Fruit fly (Drosophila melanogaster) whole organism, embryonic: Measurements from ENCODE around the gene twf.
A peak's percentile ranks its signal among the peaks of the same experiment; 100 is the strongest.

Experiments used
- BtbVII ChIP-seq: fragments of 200-800 bp; sonication (Bioruptor generic); optimal IDR thresholded peaks from 3 replicates; lab custom pipeline; 2017; ENCODE audit warnings: missing biosample characterization, mild to moderate bottlenecking, missing genetic modification characterization
- CG11504 ChIP-seq: fragments of 200-800 bp; sonication (Bioruptor generic); optimal IDR thresholded peaks from 3 replicates; lab custom pipeline; 2019; ENCODE audit warnings: missing biosample characterization, mild to moderate bottlenecking, missing genetic modification characterization, moderate library complexity
- CG11723 ChIP-seq: fragments of 200-800 bp; sonication (Bioruptor generic); optimal IDR thresholded peaks from 2 replicates; lab custom pipeline; 2017; ENCODE audit warnings: missing biosample characterization, mild to moderate bottlenecking, missing genetic modification characterization
- CG12104 ChIP-seq: fragments of 200-800 bp; sonication (Bioruptor generic); optimal IDR thresholded peaks from 3 replicates; lab custom pipeline; 2016; ENCODE audit warnings: missing biosample characterization, missing genetic modification characterization
- CG12659 ChIP-seq: fragments of 200-800 bp; sonication (Bioruptor generic); optimal IDR thresholded peaks from 3 replicates; lab custom pipeline; 2017; ENCODE audit warnings: mild to moderate bottlenecking, missing biosample characterization, missing genetic modification reagents, missing genetic modification characterization
- CG1529 ChIP-seq: fragments of 200-800 bp; sonication (Bioruptor generic); optimal IDR thresholded peaks from 3 replicates; lab custom pipeline; 2018; ENCODE audit warnings: missing biosample characterization, missing genetic modification characterization
- CG15514 ChIP-seq: fragments of 200-800 bp; sonication (Bioruptor generic); optimal IDR thresholded peaks from 3 replicates; lab custom pipeline; 2017; ENCODE audit warnings: missing biosample characterization, missing genetic modification characterization, mild to moderate bottlenecking, moderate library complexity, missing genetic modification reagents
- CG15601 ChIP-seq: fragments of 200-800 bp; sonication (Bioruptor generic); optimal IDR thresholded peaks from 3 replicates; lab custom pipeline; 2019; ENCODE audit warnings: missing biosample characterization, mild to moderate bottlenecking, missing genetic modification characterization, moderate library complexity
- CG17328 ChIP-seq: fragments of 200-800 bp; sonication (Bioruptor generic); IDR thresholded peaks from 2 replicates; pipeline ENCODE4 v1.3.6; 2022; ENCODE audit warnings: missing biosample characterization, missing genetic modification characterization
- CG17361 ChIP-seq: fragments of 200-800 bp; sonication (Bioruptor generic); IDR thresholded peaks from 3 replicates; pipeline ENCODE4 v1.3.6; 2022; ENCODE audit warnings: missing biosample characterization, missing genetic modification characterization
- CG17829 ChIP-seq: fragments of 200-800 bp; optimal IDR thresholded peaks from 2 replicates; lab custom pipeline; 2019; ENCODE audit warnings: missing biosample characterization, mild to moderate bottlenecking, missing genetic modification characterization, moderate library complexity
- CG18764 ChIP-seq: fragments of 200-800 bp; sonication (Bioruptor generic); optimal IDR thresholded peaks from 3 replicates; lab custom pipeline; 2016; ENCODE audit warnings: missing biosample characterization, missing genetic modification characterization
- CG2120 ChIP-seq: fragments of 200-800 bp; sonication (Bioruptor generic); optimal IDR thresholded peaks from 3 replicates; lab custom pipeline; 2016; ENCODE audit warnings: missing biosample characterization, missing genetic modification characterization
- CG3065 ChIP-seq: fragments of 200-800 bp; sonication (Bioruptor generic); optimal IDR thresholded peaks from 2 replicates; lab custom pipeline; 2016; ENCODE audit warnings: missing biosample characterization, missing genetic modification characterization
- CG32532 ChIP-seq: fragments of 200-800 bp; sonication (Bioruptor generic); IDR thresholded peaks from 2 replicates; pipeline ENCODE4 v1.3.6; 2022; ENCODE audit warnings: missing biosample characterization, missing genetic modification characterization
- CG3281 ChIP-seq: fragments of 200-800 bp; sonication (Bioruptor generic); optimal IDR thresholded peaks from 3 replicates; lab custom pipeline; 2017; ENCODE audit warnings: missing biosample characterization, mild to moderate bottlenecking, missing genetic modification characterization
- CG6175 ChIP-seq: fragments of 200-800 bp; sonication (Bioruptor generic); IDR thresholded peaks from 3 replicates; pipeline ENCODE4 v1.3.6; 2022; ENCODE audit warnings: missing biosample characterization, missing genetic modification characterization
- CG6654 ChIP-seq: fragments of 200-800 bp; sonication (Bioruptor generic); optimal IDR thresholded peaks from 2 replicates; lab custom pipeline; 2017; ENCODE audit warnings: missing biosample characterization, mild to moderate bottlenecking, missing genetic modification characterization
- CG7357 ChIP-seq: fragments of 200-800 bp; sonication (Bioruptor generic); IDR thresholded peaks from 3 replicates; pipeline ENCODE4 v1.3.6; 2022; ENCODE audit warnings: missing biosample characterization, missing genetic modification characterization
- CG7839 ChIP-seq: fragments of 200-800 bp; sonication (Bioruptor generic); optimal IDR thresholded peaks from 3 replicates; lab custom pipeline; 2018; ENCODE audit warnings: missing biosample characterization, mild to moderate bottlenecking, missing genetic modification characterization, moderate library complexity
- CG8281 ChIP-seq: fragments of 200-800 bp; sonication (Bioruptor generic); optimal IDR thresholded peaks from 2 replicates; lab custom pipeline; 2018; ENCODE audit warnings: missing biosample characterization, mild to moderate bottlenecking, missing genetic modification characterization, moderate library complexity
- CG9876 ChIP-seq: fragments of 200-800 bp; sonication (Bioruptor generic); optimal IDR thresholded peaks from 2 replicates; lab custom pipeline; 2016; ENCODE audit warnings: missing biosample characterization, missing genetic modification characterization
- CHES-1-like ChIP-seq: fragments of 200-800 bp; sonication (Bioruptor generic); optimal IDR thresholded peaks from 2 replicates; lab custom pipeline; 2016; ENCODE audit warnings: missing biosample characterization, missing genetic modification characterization
- CoRest ChIP-seq: fragments of 200-800 bp; sonication (Bioruptor generic); optimal IDR thresholded peaks from 3 replicates; lab custom pipeline; 2018; ENCODE audit warnings: missing biosample characterization, mild to moderate bottlenecking, missing genetic modification characterization, moderate library complexity
- D19A ChIP-seq: fragments of 200-800 bp; optimal IDR thresholded peaks from 3 replicates; lab custom pipeline; 2019; ENCODE audit warnings: missing biosample characterization, mild to moderate bottlenecking, missing genetic modification characterization, moderate library complexity
- Dek ChIP-seq: fragments of 200-800 bp; sonication (Bioruptor generic); optimal IDR thresholded peaks from 3 replicates; lab custom pipeline; 2019; ENCODE audit warnings: missing biosample characterization, mild to moderate bottlenecking, missing genetic modification characterization, moderate library complexity
- Dip3 ChIP-seq: fragments of 200-800 bp; sonication (Bioruptor generic); optimal IDR thresholded peaks from 3 replicates; lab custom pipeline; 2016; ENCODE audit warnings: missing biosample characterization, missing genetic modification characterization
- HLH3B ChIP-seq: fragments of 200-800 bp; sonication (Bioruptor generic); IDR thresholded peaks from 2 replicates; pipeline ENCODE4 v1.3.6; 2022; ENCODE audit warnings: missing biosample characterization, missing genetic modification characterization
- HLHmδ ChIP-seq: fragments of 200-800 bp; sonication (Bioruptor generic); optimal IDR thresholded peaks from 2 replicates; lab custom pipeline; 2018; ENCODE audit warnings: missing biosample characterization, mild to moderate bottlenecking, missing genetic modification characterization, moderate library complexity
- Hmr ChIP-seq: fragments of 200-800 bp; sonication (Bioruptor generic); optimal IDR thresholded peaks from 3 replicates; lab custom pipeline; 2017; ENCODE audit warnings: mild to moderate bottlenecking, missing biosample characterization, missing genetic modification reagents, missing genetic modification characterization
- Hmx ChIP-seq: fragments of 200-800 bp; sonication (Bioruptor generic); optimal IDR thresholded peaks from 2 replicates; lab custom pipeline; 2016; ENCODE audit warnings: missing biosample characterization, missing genetic modification characterization
- Max ChIP-seq: fragments of 200-800 bp; sonication (Bioruptor generic); optimal IDR thresholded peaks from 2 replicates; lab custom pipeline; 2016; ENCODE audit warnings: missing biosample characterization, mild to moderate bottlenecking, missing genetic modification characterization
- Oaz ChIP-seq: fragments of 200-800 bp; sonication (Bioruptor generic); IDR thresholded peaks from 2 replicates; pipeline ENCODE4 v1.3.6; 2022; ENCODE audit warnings: missing biosample characterization, missing genetic modification characterization
- Rfx ChIP-seq: fragments of 200-800 bp; sonication (Bioruptor generic); IDR thresholded peaks from 2 replicates; pipeline ENCODE4 v1.3.6; 2022; ENCODE audit warnings: missing biosample characterization, missing genetic modification characterization
- Vsx1 ChIP-seq: fragments of 200-800 bp; sonication (Bioruptor generic); optimal IDR thresholded peaks from 2 replicates; lab custom pipeline; 2017; ENCODE audit warnings: missing biosample characterization, mild to moderate bottlenecking, missing genetic modification characterization, missing genetic modification reagents
- Xrp1 ChIP-seq: fragments of 200-800 bp; sonication (Bioruptor generic); IDR thresholded peaks from 2 replicates; pipeline ENCODE4 v1.3.6; 2022; ENCODE audit warnings: missing biosample characterization, missing genetic modification characterization
- bigmax ChIP-seq: fragments of 200-800 bp; sonication (Bioruptor generic); optimal IDR thresholded peaks from 2 replicates; lab custom pipeline; 2018; ENCODE audit warnings: missing biosample characterization, mild to moderate bottlenecking, missing genetic modification characterization
- bsh ChIP-seq, 2 experiments: fragments of 200-800 bp; sonication (Bioruptor generic); optimal IDR thresholded peaks; 2 replicates each; lab custom pipeline; 2017 to 2018; ENCODE audit warnings: mild to moderate bottlenecking in 2 of 2, missing biosample characterization in 2 of 2, missing genetic modification characterization in 2 of 2, moderate library complexity in 1 of 2
- cwo ChIP-seq: fragments of 200-800 bp; sonication (Bioruptor generic); optimal IDR thresholded peaks from 3 replicates; lab custom pipeline; 2017; ENCODE audit warnings: missing biosample characterization, missing genetic modification characterization, mild to moderate bottlenecking, moderate library complexity, missing genetic modification reagents
- dmrt99B ChIP-seq: fragments of 200-800 bp; sonication (Bioruptor generic); optimal IDR thresholded peaks from 2 replicates; lab custom pipeline; 2018; ENCODE audit warnings: missing biosample characterization, mild to moderate bottlenecking, missing genetic modification characterization, moderate library complexity
- esg ChIP-seq: fragments of 200-800 bp; sonication (Bioruptor generic); conservative IDR thresholded peaks from 2 replicates; pipeline ENCODE4 v1.3.6; 2022; ENCODE audit warnings: missing biosample characterization, missing genetic modification characterization
- gem ChIP-seq: fragments of 200-800 bp; sonication (Bioruptor generic); optimal IDR thresholded peaks from 2 replicates; lab custom pipeline; 2019; ENCODE audit warnings: missing biosample characterization, mild to moderate bottlenecking, missing genetic modification characterization, moderate library complexity
- ken ChIP-seq: fragments of 200-800 bp; sonication (Bioruptor generic); IDR thresholded peaks from 3 replicates; pipeline ENCODE4 v1.3.6; 2022; ENCODE audit warnings: missing biosample characterization, missing genetic modification characterization
- lov ChIP-seq, 2 experiments: fragments of 200-800 bp in 1 of 2; fragments of >200 bp in 1 of 2; sonication (Bioruptor generic) in 1 of 2; IDR thresholded peaks in 1 of 2; optimal IDR thresholded peaks in 1 of 2; 2 replicates in 1 of 2; 3 replicates in 1 of 2; pipeline versions ENCODE4 v1.3.6 to Lab custom; 2017 to 2022; ENCODE audit warnings: missing biosample characterization in 1 of 2, missing genetic modification characterization in 1 of 2
- mld ChIP-seq: fragments of 200-800 bp; sonication (Bioruptor generic); IDR thresholded peaks from 3 replicates; pipeline ENCODE4 v1.3.6; 2022; ENCODE audit warnings: missing biosample characterization, missing genetic modification characterization; ENCODE audit not compliant: partially characterized antibody
- pan ChIP-seq, 4 experiments: fragments of >200 bp in 3 of 4; fragments of 200-800 bp in 1 of 4; sonication (Bioruptor generic) in 1 of 4; optimal IDR thresholded peaks in 3 of 4; IDR thresholded peaks in 1 of 4; 2 replicates each; pipeline versions ENCODE4 v1.3.6 to Lab custom; 2017 to 2022; ENCODE audit warnings: missing biosample characterization in 2 of 4, missing genetic modification characterization in 2 of 4, mixed read lengths in 1 of 4
- salm ChIP-seq: fragments of 200-800 bp; sonication (Bioruptor generic); optimal IDR thresholded peaks from 2 replicates; lab custom pipeline; 2018; ENCODE audit warnings: missing biosample characterization, mild to moderate bottlenecking, missing genetic modification characterization
- seq ChIP-seq: fragments of 200-800 bp; sonication (Bioruptor generic); IDR thresholded peaks from 2 replicates; pipeline ENCODE4 v1.3.6; 2022; ENCODE audit warnings: missing biosample characterization, missing genetic modification characterization
- so ChIP-seq: fragments of 200-800 bp; sonication (Bioruptor generic); IDR thresholded peaks from 3 replicates; pipeline ENCODE4 v1.3.6; 2022; ENCODE audit warnings: missing biosample characterization, missing genetic modification characterization

twf gene

DNA sequence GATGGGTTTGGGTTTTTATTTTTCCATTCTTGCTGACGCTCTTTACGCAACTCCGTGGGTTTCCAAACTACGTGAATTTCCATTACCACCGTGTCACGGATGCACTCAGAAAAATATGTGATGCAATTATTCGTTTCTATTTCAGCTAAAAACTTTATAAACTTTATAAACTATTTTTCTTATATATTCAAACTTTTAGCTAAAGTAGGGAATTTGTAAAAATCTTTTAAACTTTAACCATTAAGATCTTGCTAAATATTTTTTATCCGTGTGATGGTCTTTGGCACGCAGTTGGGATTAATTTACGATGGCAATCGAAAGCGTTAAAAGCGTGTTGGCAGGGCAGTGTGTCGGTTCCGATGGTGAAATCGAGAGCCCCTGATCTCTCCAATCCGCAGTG, 27.0 kb upstream of the twf start (continued):
- TF ChIP-seq CG11504 (tag; lab: Kevin White, UChicago) (peak; percentile 81), bsh (GFP tag; optimal IDR thresholded peaks at IDR 0.05; lab: Kevin White, UChicago) (peak in 1 of 2 experiments; percentile 60), CG11723 (GFP tag; lab: Kevin White, UChicago) (no peak), Dek (peak; percentile 43), CG3065 (no peak), CG12104 (peak; percentile 19), pan (optimal IDR thresholded peaks at IDR 0.05; lab: Kevin White, UChicago) (no peak), pan (GFP tag; optimal IDR thresholded peaks at IDR 0.05 in 1 of 2, IDR thresholded peaks at IDR 0.05 in 1 of 2) (peak in 1 of 2 experiments; percentile 62), HLH3B (GFP tag; lab: Robert Waterston, UW) (peak; percentile 70), cwo (GFP tag; lab: Kevin White, UChicago) (peak; percentile 54), Max (GFP tag; lab: Kevin White, UChicago) (no peak), ken (GFP tag; lab: Robert Waterston, UW) (no peak), CoRest (peak; percentile 57), dmrt99B (tag; lab: Kevin White, UChicago) (peak; percentile 78), CG9876 (GFP tag; lab: Kevin White, UChicago) (no peak), CG17328 (GFP tag; lab: Robert Waterston, UW) (peak; percentile 34; the same call in 1 of the 2 replicates), CG8281 (tag; lab: Kevin White, UChicago) (peak; percentile 12), seq (GFP tag; lab: Robert Waterston, UW) (peak; percentile 45; the same call in 1 of the 2 replicates), CG17829 (tag; lab: Kevin White, UChicago) (peak; percentile 37), Hmr (GFP tag; lab: Kevin White, UChicago) (peak; percentile 33), Rfx (GFP tag; lab: Robert Waterston, UW) (peak; percentile 49), CG2120 (GFP tag; lab: Kevin White, UChicago) (peak; percentile 29), CG6654 (GFP tag; lab: Kevin White, UChicago) (peak; percentile 24), Dip3 (no peak), HLHmδ (GFP tag; lab: Kevin White, UChicago) (no peak), gem (tag; lab: Kevin White, UChicago) (peak; percentile 77), D19A (tag; lab: Kevin White, UChicago) (peak; percentile 42), CHES-1-like (no peak), bigmax (no peak), CG32532 (GFP tag; lab: Robert Waterston, UW) (peak; percentile 52; the same call in 1 of the 2 replicates), lov (optimal IDR thresholded peaks at IDR 0.05; lab: Kevin White, UChicago) (no peak), lov (GFP tag; IDR thresholded peaks at IDR 0.05; lab: Robert Waterston, UW) (no peak), CG6175 (GFP tag; lab: Robert Waterston, UW) (no peak), BtbVII (GFP tag; lab: Kevin White, UChicago) (peak; percentile 45), CG3281 (GFP tag; lab: Kevin White, UChicago) (peak; percentile 19), mld (GFP tag; lab: Robert Waterston, UW) (no peak), Hmx (GFP tag; lab: Kevin White, UChicago) (no peak), CG17361 (0 out of 3 replicates have a peak, but pooled peaks have one; percentile 32), esg (peak; percentile 41), CG18764 (no peak), Oaz (peak; percentile 36; the same call in 1 of the 2 replicates), CG1529 (GFP tag; lab: Kevin White, UChicago) (peak; percentile 10), Xrp1 (no peak), CG7357 (peak; percentile 26; the same call in 1 of the 3 replicates), salm (peak; percentile 19), CG15514 (GFP tag; lab: Kevin White, UChicago) (peak; percentile 0), CG7839 (tag; lab: Kevin White, UChicago) (peak; percentile 54), CG15601 (peak; percentile 36), Vsx1 (GFP tag; lab: Kevin White, UChicago) (peak; percentile 39), CG12659 (peak; percentile 26), so (GFP tag; lab: Robert Waterston, UW) (peak; percentile 68; the same call in 1 of the 3 replicates)
